Worm (Caenorhabditis elegans): Measurements from ENCODE around the gene T24C4.5.

The T24C4.5 gene

DNA sequence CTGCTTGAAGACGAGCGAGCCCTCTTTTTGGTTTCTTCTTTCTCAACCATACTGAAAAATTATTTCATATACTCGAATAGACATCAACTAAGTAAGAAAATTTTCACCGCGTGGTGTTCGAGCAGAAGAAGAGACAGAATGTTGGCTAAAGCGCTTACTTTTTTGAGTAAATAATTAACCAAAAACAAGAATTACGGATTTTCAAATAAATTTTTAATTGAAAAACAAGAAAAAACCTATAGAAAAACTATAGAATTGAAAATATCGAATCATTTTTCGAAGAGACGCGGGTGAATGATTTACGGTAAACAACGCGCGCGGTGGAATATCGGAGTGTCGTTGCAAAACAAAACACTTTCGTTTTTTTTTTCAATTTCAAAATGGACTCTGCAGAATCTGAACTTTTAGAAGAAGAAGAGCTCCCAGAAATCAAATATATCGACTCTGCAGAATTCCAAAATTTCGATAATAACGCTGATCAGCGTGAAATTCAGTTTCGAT is 25.6 kb downstream of the T24C4.5 start, which contains the start of the genes rnp-5 and tag-51:
Gene rnp-5 (minus strand): TSS at position 51 of the 501 bp plus-strand sequence.
Gene tag-51 (plus strand): TSS at position 363 of the 501 bp plus-strand sequence.
- no peak for TF ChIP-seq tab-1 (GFP tag; IDR thresholded peaks at IDR 0.05)
- no peak for TF ChIP-seq flt-1 (GFP tag; IDR thresholded peaks at IDR 0.05)
- no peak for TF ChIP-seq ztf-23 (GFP tag; IDR thresholded peaks at IDR 0.05)
- no peak for TF ChIP-seq ref-1 (GFP tag; conservative IDR thresholded peaks at IDR 0.05)
- TF ChIP-seq T22C8.4 (GFP tag; IDR thresholded peaks at IDR 0.05) = no peak
- TF ChIP-seq cog-1 (tag; optimal IDR thresholded peaks at IDR 0.05) = no peak
- TF ChIP-seq klf-2 (GFP tag; conservative IDR thresholded peaks at IDR 0.05) = no peak
- no peak for TF ChIP-seq med-1 (GFP tag; optimal IDR thresholded peaks at IDR 0.05; ENCODE audit: insufficient read depth)
- no peak for TF ChIP-seq ztf-29 (GFP tag; IDR thresholded peaks at IDR 0.05)

DNA sequence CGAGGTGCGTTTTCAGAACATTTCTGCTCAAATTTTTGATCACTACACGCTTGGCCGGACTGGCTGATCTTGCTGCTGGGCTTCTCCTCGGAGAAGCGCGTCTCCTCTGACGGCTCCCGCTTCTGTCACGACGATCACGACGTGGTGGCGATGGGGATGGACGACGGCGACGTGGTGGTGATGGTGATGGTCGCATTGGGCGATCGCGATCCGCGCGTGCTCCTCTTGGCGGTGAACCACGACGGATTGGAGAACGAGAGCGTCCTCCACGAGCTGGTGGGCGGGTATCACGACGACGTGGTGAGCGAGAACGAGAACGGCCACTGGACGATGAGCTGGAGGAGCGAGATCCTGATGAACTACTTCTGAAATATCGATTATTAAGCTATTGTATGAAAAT is 26.1 kb downstream of the T24C4.5 start:
- no peak for TF ChIP-seq T22C8.4 (GFP tag; IDR thresholded peaks at IDR 0.05)

DNA sequence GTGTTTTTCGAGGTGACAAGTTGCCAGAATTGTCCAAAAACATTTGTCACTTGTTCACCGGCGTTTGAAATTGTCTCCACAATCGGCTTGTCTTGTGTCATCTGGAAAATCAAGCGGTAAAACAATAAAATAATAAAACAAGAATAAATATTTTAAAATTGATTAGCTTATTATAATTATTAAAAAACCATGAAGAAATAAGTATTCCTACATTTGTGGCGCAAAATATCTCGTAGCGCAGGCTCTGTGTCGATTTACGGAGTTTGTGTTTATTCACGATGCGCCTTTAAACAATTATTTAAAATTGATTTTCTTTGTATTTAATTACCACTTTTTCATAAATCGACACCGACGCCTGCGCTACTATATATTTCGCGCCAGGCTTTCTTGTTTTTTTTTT is 27.2 kb downstream of the T24C4.5 start, which contains the start of gene moma-1:
Gene moma-1 (minus strand): TSS at position 101 of the 400 bp plus-strand sequence.
- TF ChIP-seq ztf-23 (GFP tag; IDR thresholded peaks at IDR 0.05) (no peak), flt-1 (GFP tag; IDR thresholded peaks at IDR 0.05) (no peak), tab-1 (GFP tag; IDR thresholded peaks at IDR 0.05) (no peak), klf-2 (GFP tag; conservative IDR thresholded peaks at IDR 0.05) (no peak), med-1 (GFP tag; optimal IDR thresholded peaks at IDR 0.05; ENCODE audit: insufficient read depth) (no peak), cog-1 (tag; optimal IDR thresholded peaks at IDR 0.05) (no peak), ref-1 (GFP tag; conservative IDR thresholded peaks at IDR 0.05) (no peak), ztf-29 (GFP tag; IDR thresholded peaks at IDR 0.05) (no peak), T22C8.4 (GFP tag; IDR thresholded peaks at IDR 0.05) (no peak)

DNA sequence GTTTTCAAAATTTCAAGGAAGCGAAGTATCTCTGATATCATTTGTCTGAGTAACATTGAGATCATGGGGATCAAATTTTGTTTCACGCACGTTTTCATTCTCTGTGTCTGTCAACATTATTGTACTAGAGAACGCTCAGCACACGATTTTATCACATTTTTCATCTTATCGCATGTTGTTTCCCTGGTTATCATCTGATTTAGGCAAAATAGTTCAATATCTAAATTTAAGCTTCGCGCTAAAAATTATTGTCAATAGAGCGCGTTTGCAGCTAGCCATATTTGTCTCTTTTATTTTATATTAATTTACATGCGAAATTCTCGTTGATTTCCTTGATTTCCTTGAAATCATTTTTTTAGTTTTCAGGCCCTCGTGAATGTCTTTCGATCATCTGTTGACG is 34.0 kb downstream of the T24C4.5 start, which contains the start of gene K02F3.2:
Gene K02F3.2 (plus strand): TSS at position 357 of the 400 bp plus-strand sequence.
- TF ChIP-seq ref-1 (GFP tag; conservative IDR thresholded peaks at IDR 0.05) (no peak), cog-1 (tag; optimal IDR thresholded peaks at IDR 0.05) (no peak), flt-1 (GFP tag; IDR thresholded peaks at IDR 0.05) (no peak), tab-1 (GFP tag; IDR thresholded peaks at IDR 0.05) (no peak), T22C8.4 (GFP tag; IDR thresholded peaks at IDR 0.05) (no peak), med-1 (GFP tag; optimal IDR thresholded peaks at IDR 0.05; ENCODE audit: insufficient read depth) (no peak), ztf-23 (GFP tag; IDR thresholded peaks at IDR 0.05) (no peak), ztf-29 (GFP tag; IDR thresholded peaks at IDR 0.05) (no peak)

DNA sequence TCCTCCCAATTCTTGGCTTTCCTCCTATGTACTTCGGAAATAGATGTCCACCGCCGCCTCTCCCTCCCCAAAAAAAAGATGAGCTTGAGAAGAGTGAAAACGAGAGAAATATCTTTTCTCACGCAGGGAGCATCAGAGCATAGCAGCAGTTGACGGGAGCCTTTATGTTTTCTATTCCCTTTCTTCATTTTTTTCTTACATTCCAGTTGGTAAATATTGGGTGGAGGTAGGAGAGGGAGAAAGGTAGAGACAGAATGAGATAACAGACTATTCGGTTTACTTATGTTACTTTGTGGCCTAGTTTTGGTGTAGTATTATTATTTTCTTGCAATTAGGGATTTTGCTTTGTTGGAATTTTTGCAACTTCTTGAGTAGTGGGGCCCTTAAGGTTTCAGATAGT is 35.0 kb downstream of the T24C4.5 start:
- no peak for TF ChIP-seq ref-1 (GFP tag; conservative IDR thresholded peaks at IDR 0.05)
- no peak for TF ChIP-seq ztf-29 (GFP tag; IDR thresholded peaks at IDR 0.05)
- TF ChIP-seq klf-2 (GFP tag; conservative IDR thresholded peaks at IDR 0.05) = no peak
- TF ChIP-seq cog-1 (tag; optimal IDR thresholded peaks at IDR 0.05) = no peak
- no peak for TF ChIP-seq flt-1 (GFP tag; IDR thresholded peaks at IDR 0.05)
- TF ChIP-seq ztf-23 (GFP tag; IDR thresholded peaks at IDR 0.05) = no peak
- no peak for TF ChIP-seq med-1 (GFP tag; optimal IDR thresholded peaks at IDR 0.05; ENCODE audit: insufficient read depth)

DNA sequence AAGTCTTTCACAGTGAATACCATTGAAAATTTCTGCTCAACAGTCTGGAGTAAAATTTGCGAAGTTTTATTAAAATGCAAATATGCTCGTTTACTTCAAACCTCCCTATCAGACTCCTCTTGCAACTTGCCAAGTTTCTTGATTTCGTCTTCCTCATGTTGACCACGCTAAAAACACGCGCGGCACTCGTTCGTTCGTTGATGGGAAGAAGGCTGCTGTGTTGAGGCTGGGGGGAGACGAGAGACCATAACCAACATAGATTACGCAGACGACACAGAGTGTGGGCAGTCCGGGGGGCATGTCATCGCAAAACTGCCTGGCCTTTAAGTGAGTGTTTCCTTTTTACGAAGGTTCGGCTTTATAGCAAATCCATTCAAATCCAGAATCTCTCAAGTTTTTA is 35.5 kb downstream of the T24C4.5 start:
- TF ChIP-seq tab-1 (GFP tag; IDR thresholded peaks at IDR 0.05) (no peak), med-1 (GFP tag; optimal IDR thresholded peaks at IDR 0.05; ENCODE audit: insufficient read depth) (no peak), cog-1 (tag; optimal IDR thresholded peaks at IDR 0.05) (no peak), T22C8.4 (GFP tag; IDR thresholded peaks at IDR 0.05) (no peak)

DNA sequence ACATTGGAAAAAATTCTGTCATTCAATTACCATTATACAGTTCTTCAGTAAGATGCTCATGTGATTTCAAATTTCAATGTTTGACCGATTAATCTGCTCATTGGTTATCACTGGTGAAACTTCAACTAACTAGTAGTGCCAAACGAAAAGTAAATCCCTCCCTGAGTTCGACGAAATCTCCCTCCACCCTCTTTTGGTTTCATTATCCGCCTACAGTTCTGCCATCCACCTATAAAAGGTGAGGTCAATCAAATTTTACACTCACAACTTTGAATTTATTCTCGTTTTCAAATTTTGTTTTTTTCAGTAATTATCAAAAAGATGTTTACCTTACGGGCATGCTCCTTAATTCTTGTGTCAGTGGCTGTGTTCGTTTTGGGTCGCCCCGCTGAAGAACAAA is 36.9 kb downstream of the T24C4.5 start, which contains the start of gene far-8:
Gene far-8 (plus strand): TSS at position 301 of the 400 bp plus-strand sequence.
- TF ChIP-seq ztf-23 (GFP tag; IDR thresholded peaks at IDR 0.05) = no peak
- no peak for TF ChIP-seq flt-1 (GFP tag; IDR thresholded peaks at IDR 0.05)
- no peak for TF ChIP-seq med-1 (GFP tag; optimal IDR thresholded peaks at IDR 0.05; ENCODE audit: insufficient read depth)
- TF ChIP-seq cog-1 (tag; optimal IDR thresholded peaks at IDR 0.05) = no peak
- no peak for TF ChIP-seq T22C8.4 (GFP tag; IDR thresholded peaks at IDR 0.05)

DNA sequence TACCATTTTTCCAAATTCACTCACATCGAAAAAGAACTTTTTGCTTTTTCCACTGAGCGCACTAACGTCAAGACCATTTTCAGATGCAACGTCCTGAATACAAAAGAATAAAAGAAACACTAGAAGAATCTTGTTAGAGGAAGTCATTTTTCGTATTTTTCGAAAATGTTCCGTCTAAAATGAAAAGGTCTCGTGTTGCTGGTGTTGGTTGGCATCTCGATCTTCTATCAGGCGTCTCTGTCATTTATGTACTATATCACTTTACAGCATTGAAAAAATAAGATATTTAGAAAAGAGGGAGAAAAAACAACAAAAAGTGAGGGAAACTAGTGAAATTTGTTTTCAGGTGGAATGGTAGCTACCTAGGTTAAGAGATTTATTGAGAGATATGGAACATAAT is 38.4 kb downstream of the T24C4.5 start, which contains the start of gene K02F3.9:
Gene K02F3.9 (minus strand): TSS at position 190 of the 400 bp plus-strand sequence.
- TF ChIP-seq cog-1 (tag; optimal IDR thresholded peaks at IDR 0.05) (no peak), med-1 (GFP tag; optimal IDR thresholded peaks at IDR 0.05; ENCODE audit: insufficient read depth) (no peak), flt-1 (GFP tag; IDR thresholded peaks at IDR 0.05) (no peak), klf-2 (GFP tag; conservative IDR thresholded peaks at IDR 0.05) (no peak), ref-1 (GFP tag; conservative IDR thresholded peaks at IDR 0.05) (no peak), tab-1 (GFP tag; IDR thresholded peaks at IDR 0.05) (no peak), ztf-23 (GFP tag; IDR thresholded peaks at IDR 0.05) (no peak), ztf-29 (GFP tag; IDR thresholded peaks at IDR 0.05) (no peak)

DNA sequence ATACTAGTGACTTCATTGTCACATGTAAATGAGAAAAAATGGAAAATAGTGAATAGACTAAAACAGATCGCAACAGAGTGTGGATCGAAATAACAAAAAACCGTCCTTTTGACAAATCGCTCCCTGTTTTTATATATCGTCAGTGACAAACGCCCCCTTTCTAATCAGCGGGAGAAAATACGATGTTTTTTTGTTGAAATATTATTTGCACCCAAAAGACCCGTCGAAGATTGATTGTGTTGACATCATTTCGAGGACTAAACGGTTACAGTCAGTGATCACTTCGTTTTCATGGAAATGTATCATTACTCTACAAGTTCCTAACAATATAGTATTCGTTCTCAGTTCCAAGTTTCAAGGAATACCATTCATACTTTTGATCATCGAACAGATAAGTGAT is 40.0 kb downstream of the T24C4.5 start, which contains the start of gene dos-3:
Gene dos-3 (minus strand): TSS at position 101 of the 400 bp plus-strand sequence.
- no peak for TF ChIP-seq klf-2 (GFP tag; conservative IDR thresholded peaks at IDR 0.05)
- TF ChIP-seq ztf-23 (GFP tag; IDR thresholded peaks at IDR 0.05) = no peak
- no peak for TF ChIP-seq cog-1 (tag; optimal IDR thresholded peaks at IDR 0.05)
- TF ChIP-seq med-1 (GFP tag; optimal IDR thresholded peaks at IDR 0.05; ENCODE audit: insufficient read depth) = no peak
- no peak for TF ChIP-seq tab-1 (GFP tag; IDR thresholded peaks at IDR 0.05)
- no peak for TF ChIP-seq T22C8.4 (GFP tag; IDR thresholded peaks at IDR 0.05)
- no peak for TF ChIP-seq ztf-29 (GFP tag; IDR thresholded peaks at IDR 0.05)
- no peak for TF ChIP-seq flt-1 (GFP tag; IDR thresholded peaks at IDR 0.05)
- no peak for TF ChIP-seq ref-1 (GFP tag; conservative IDR thresholded peaks at IDR 0.05)

DNA sequence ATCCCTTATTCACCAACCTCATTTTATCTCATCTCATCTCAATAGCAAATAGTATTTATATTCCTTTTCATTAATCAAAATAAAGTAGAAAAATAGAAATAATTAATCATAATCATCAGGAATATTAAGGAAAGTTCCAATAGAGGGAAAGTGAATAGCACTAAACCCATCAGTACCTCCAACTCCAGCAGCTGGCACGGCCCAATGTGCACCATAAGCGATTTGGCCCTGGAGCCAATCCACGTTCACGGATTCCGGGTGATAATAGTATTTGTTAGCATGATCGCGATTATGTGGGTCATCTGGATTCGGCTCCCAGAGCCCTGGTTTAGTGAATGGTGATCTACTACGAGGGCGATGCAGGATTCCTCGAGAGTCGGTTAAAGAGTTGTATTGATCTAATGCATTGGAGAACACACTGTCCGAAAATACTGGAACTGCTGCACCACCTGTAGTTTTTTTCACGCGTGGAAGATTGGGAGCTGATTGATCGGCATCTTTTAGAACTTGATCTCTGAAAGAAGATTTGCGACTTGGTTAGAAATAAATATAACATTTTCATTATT is 43.7 kb downstream of the T24C4.5 start:
- TF ChIP-seq ref-1 (GFP tag; conservative IDR thresholded peaks at IDR 0.05) (no peak; the same call in 1 of the 2 replicates), med-1 (GFP tag; optimal IDR thresholded peaks at IDR 0.05; ENCODE audit: insufficient read depth) (no peak), klf-2 (GFP tag; conservative IDR thresholded peaks at IDR 0.05) (0 out of 2 replicates have a peak, but pooled peaks have one; percentile 9), flt-1 (GFP tag; IDR thresholded peaks at IDR 0.05) (peak; percentile 93), T22C8.4 (GFP tag; IDR thresholded peaks at IDR 0.05) (peak; percentile 49; the same call in 1 of the 2 replicates), ztf-23 (GFP tag; IDR thresholded peaks at IDR 0.05) (peak; percentile 78; the same call in 1 of the 2 replicates), tab-1 (GFP tag; IDR thresholded peaks at IDR 0.05) (peak; percentile 72; the same call in 1 of the 2 replicates), ztf-29 (GFP tag; IDR thresholded peaks at IDR 0.05) (peak; percentile 38; the same call in 1 of the 2 replicates), cog-1 (tag; optimal IDR thresholded peaks at IDR 0.05) (no peak)

All from whole organism, midembryonic.